Fruit fly (Drosophila melanogaster) whole organism, embryonic: Measurements from ENCODE around the gene GluClalpha.

ENCODE experiments used
- CG11093 ChIP-seq: fragments of 200-800 bp; sonication (Bioruptor generic); IDR thresholded peaks from 3 replicates; pipeline ENCODE4 v1.3.6; 2022; ENCODE audit warnings: missing biosample characterization, missing genetic modification characterization
- CG12219 ChIP-seq: fragments of 200-800 bp; sonication (Bioruptor generic); optimal IDR thresholded peaks from 3 replicates; lab custom pipeline; 2018; ENCODE audit warnings: missing biosample characterization, mild to moderate bottlenecking, missing genetic modification characterization
- CG16815 ChIP-seq: fragments of 200-800 bp; sonication (Bioruptor generic); optimal IDR thresholded peaks from 3 replicates; lab custom pipeline; 2017; ENCODE audit warnings: missing biosample characterization, mild to moderate bottlenecking, missing genetic modification characterization
- CG1792 ChIP-seq: fragments of 200-800 bp; sonication (Bioruptor generic); optimal IDR thresholded peaks from 2 replicates; lab custom pipeline; 2016; ENCODE audit warnings: missing biosample characterization, missing genetic modification characterization
- Dad ChIP-seq: fragments of 200-800 bp; sonication (Bioruptor generic); optimal IDR thresholded peaks from 3 replicates; lab custom pipeline; 2016; ENCODE audit warnings: missing biosample characterization, missing genetic modification characterization
- Ptx1 ChIP-seq: fragments of 200-800 bp; sonication (Bioruptor generic); IDR thresholded peaks from 2 replicates; pipeline ENCODE4 v1.3.6; 2022; ENCODE audit warnings: missing biosample characterization, missing genetic modification characterization
- Sry-δ ChIP-seq: fragments of 200-800 bp; sonication (Bioruptor generic); optimal IDR thresholded peaks from 2 replicates; lab custom pipeline; 2016; ENCODE audit warnings: missing biosample characterization, missing genetic modification characterization
- aop ChIP-seq: fragments of 200-800 bp; sonication (Bioruptor generic); IDR thresholded peaks from 2 replicates; pipeline ENCODE4 v1.3.6; 2022; ENCODE audit warnings: missing biosample characterization, missing genetic modification characterization
- lola ChIP-seq, 3 experiments: fragments of >200 bp in 2 of 3; fragments of 200-800 bp in 1 of 3; sonication (Bioruptor generic) in 1 of 3; optimal IDR thresholded peaks; 2 replicates each; lab custom pipeline; 2017 to 2019; ENCODE audit warnings: missing biosample characterization in 3 of 3, missing genetic modification characterization in 3 of 3, mild to moderate bottlenecking in 1 of 3, moderate library complexity in 1 of 3
- prd ChIP-seq, 3 experiments: fragments of >200 bp in 2 of 3; fragments of 200-800 bp in 1 of 3; sonication (Bioruptor generic) in 1 of 3; optimal IDR thresholded peaks in 2 of 3; IDR thresholded peaks in 1 of 3; 2 replicates in 2 of 3; 3 replicates in 1 of 3; pipeline versions ENCODE4 v1.3.6 to Lab custom; 2017 to 2022; ENCODE audit warnings: missing biosample characterization in 1 of 3, missing genetic modification characterization in 1 of 3
- sens-2 ChIP-seq: fragments of 200-800 bp; sonication (Bioruptor generic); IDR thresholded peaks from 2 replicates; pipeline ENCODE4 v1.3.6; 2022; ENCODE audit warnings: missing biosample characterization, missing genetic modification characterization

DNA sequence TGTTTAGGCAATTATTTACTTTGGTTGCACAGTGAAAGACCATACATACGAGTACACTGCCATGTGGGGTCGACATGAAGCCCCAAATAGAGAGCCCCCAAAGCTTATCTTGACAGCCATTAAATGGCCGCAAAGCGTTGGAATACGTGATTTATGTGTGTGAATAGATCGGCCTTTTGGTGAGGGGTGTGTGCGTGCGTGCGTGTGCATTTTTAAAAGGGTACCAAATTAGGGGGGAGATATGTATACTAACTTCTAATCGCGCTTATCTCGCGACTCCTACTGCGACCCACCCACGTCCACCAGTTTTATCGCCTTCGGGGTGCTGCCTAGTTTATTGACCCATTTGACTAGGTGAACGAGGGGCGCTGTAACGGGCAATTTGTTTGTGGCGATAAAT lies 12.4 kb downstream of the GluClalpha start:
- TF ChIP-seq Ptx1 (GFP tag; lab: Robert Waterston, UW) (no peak), Sry-δ (GFP tag; lab: Kevin White, UChicago) (no peak), CG16815 (GFP tag; lab: Kevin White, UChicago) (no peak), sens-2 (no peak), CG12219 (GFP tag; lab: Kevin White, UChicago) (no peak), CG1792 (GFP tag; lab: Kevin White, UChicago) (no peak), aop (GFP tag; lab: Robert Waterston, UW) (no peak), Dad (GFP tag; lab: Kevin White, UChicago) (no peak), CG11093 (GFP tag; lab: Robert Waterston, UW) (no peak), lola (GFP tag; optimal IDR thresholded peaks at IDR 0.05; lab: Kevin White, UChicago) (no peak), prd (optimal IDR thresholded peaks at IDR 0.05; lab: Kevin White, UChicago) (no peak), prd (GFP tag; IDR thresholded peaks at IDR 0.05; lab: Robert Waterston, UW) (no peak)
